Worm (Caenorhabditis elegans) whole organism, L4/young adult: ENCODE measurements around the gene ncr-1.

Experiments
- W03F9.2 ChIP-seq: fragments of 150-350 bp; optimal IDR thresholded peaks from 2 replicates; lab custom pipeline; 2014; ENCODE audit warnings: missing biosample characterization, missing genetic modification characterization
- dao-5 ChIP-seq: sonication (generic microtip); optimal IDR thresholded peaks from 2 replicates; lab custom pipeline; 2016; ENCODE audit warnings: missing genotype, missing genetic modification characterization, moderate library complexity, missing compliant biosample characterization
- him-1 ChIP-seq: sonication (generic microtip); optimal IDR thresholded peaks from 2 replicates; lab custom pipeline; 2016; ENCODE audit warnings: missing genotype, missing genetic modification reagents, missing genetic modification characterization, missing compliant biosample characterization

The ncr-1 gene

ce11 chrX:4480800-4481199 is 7.9 kb downstream of the ncr-1 start:
- TF ChIP-seq dao-5 (tag; lab: Kevin White, UChicago) (no peak), W03F9.2 (tag; lab: Kevin White, UChicago) (no peak), him-1 (tag; lab: Kevin White, UChicago) (no peak)

- TF ChIP-seq W03F9.2 (tag; lab: Kevin White, UChicago) = no peak
- TF ChIP-seq dao-5 (tag; lab: Kevin White, UChicago) = no peak
- TF ChIP-seq him-1 (tag; lab: Kevin White, UChicago) = no peak
These were observed 8.7 kb downstream of the ncr-1 start for ce11 chrX:4479960-4480359.

- no peak for TF ChIP-seq W03F9.2 (tag; lab: Kevin White, UChicago)
- no peak for TF ChIP-seq him-1 (tag; lab: Kevin White, UChicago)
- no peak for TF ChIP-seq dao-5 (tag; lab: Kevin White, UChicago)
These were observed 10.2 kb downstream of the ncr-1 start for ce11 chrX:4478503-4478902.

- peak; percentile 39 for TF ChIP-seq him-1 (tag; lab: Kevin White, UChicago)
- TF ChIP-seq W03F9.2 (tag; lab: Kevin White, UChicago) = peak; percentile 82
- no peak for TF ChIP-seq dao-5 (tag; lab: Kevin White, UChicago)
These were observed 19.3 kb downstream of the ncr-1 start, which contains the start of gene asb-2 for ce11 chrX:4469297-4469816. Gene asb-2, plus strand, starts transcription at chrX:4469766.

ce11 chrX:4466218-4466617 is 22.4 kb downstream of the ncr-1 start, which contains the start of gene nmur-3:
Gene nmur-3, plus strand, starts transcription at chrX:4466518.
- no peak for TF ChIP-seq him-1 (tag; lab: Kevin White, UChicago)
- TF ChIP-seq W03F9.2 (tag; lab: Kevin White, UChicago) = no peak
- no peak for TF ChIP-seq dao-5 (tag; lab: Kevin White, UChicago)

- TF ChIP-seq him-1 (tag; lab: Kevin White, UChicago) (no peak), dao-5 (tag; lab: Kevin White, UChicago) (no peak), W03F9.2 (tag; lab: Kevin White, UChicago) (no peak)
These were observed 24.3 kb downstream of the ncr-1 start for ce11 chrX:4464367-4464766.

ce11 chrX:4462390-4462789 is 26.3 kb downstream of the ncr-1 start, which contains the start of gene atg-16.1:
Gene atg-16.1, minus strand, starts transcription at chrX:4462465.
- TF ChIP-seq W03F9.2 (tag; lab: Kevin White, UChicago) (peak; percentile 35), dao-5 (tag; lab: Kevin White, UChicago) (no peak), him-1 (tag; lab: Kevin White, UChicago) (no peak)

ce11 chrX:4457853-4458322 is 30.8 kb downstream of the ncr-1 start, which contains the start of gene aps-2:
Gene aps-2, plus strand, starts transcription at chrX:4458272.
- TF ChIP-seq dao-5 (tag; lab: Kevin White, UChicago) (no peak), W03F9.2 (tag; lab: Kevin White, UChicago) (no peak), him-1 (tag; lab: Kevin White, UChicago) (no peak)

ce11 chrX:4453820-4454219 is 34.8 kb downstream of the ncr-1 start, which contains the start of gene F02E8.4:
Gene F02E8.4, plus strand, starts transcription at chrX:4454120.
- TF ChIP-seq dao-5 (tag; lab: Kevin White, UChicago) (no peak), W03F9.2 (tag; lab: Kevin White, UChicago) (no peak), him-1 (tag; lab: Kevin White, UChicago) (no peak)

- TF ChIP-seq him-1 (tag; lab: Kevin White, UChicago) = no peak
These were observed 35.6 kb downstream of the ncr-1 start for ce11 chrX:4453101-4453500.

ce11 chrX:4451936-4452335 is 36.7 kb downstream of the ncr-1 start:
- TF ChIP-seq W03F9.2 (tag; lab: Kevin White, UChicago) = no peak
- TF ChIP-seq dao-5 (tag; lab: Kevin White, UChicago) = no peak

ce11 chrX:4448283-4448682 is 40.4 kb downstream of the ncr-1 start, which contains the start of gene mltn-13:
Gene mltn-13, minus strand, starts transcription at chrX:4448383.
- TF ChIP-seq him-1 (tag; lab: Kevin White, UChicago) (no peak), W03F9.2 (tag; lab: Kevin White, UChicago) (no peak), dao-5 (tag; lab: Kevin White, UChicago) (no peak)

ce11 chrX:4444843-4445242 is 43.8 kb downstream of the ncr-1 start:
- TF ChIP-seq him-1 (tag; lab: Kevin White, UChicago) = no peak
- TF ChIP-seq dao-5 (tag; lab: Kevin White, UChicago) = peak; percentile 49
- no peak for TF ChIP-seq W03F9.2 (tag; lab: Kevin White, UChicago)

- TF ChIP-seq him-1 (tag; lab: Kevin White, UChicago) (peak; percentile 34), dao-5 (tag; lab: Kevin White, UChicago) (peak; percentile 44), W03F9.2 (tag; lab: Kevin White, UChicago) (peak; percentile 16)
These were observed 44.6 kb downstream of the ncr-1 start for ce11 chrX:4444073-4444472.
